Fruit fly (Drosophila melanogaster): ENCODE measurements around the gene CG6508.

Gene CG6508

dm6 chr2L:10822620-10823019 is 3.7 kb downstream of the CG6508 start:
- no peak for TF ChIP-seq CG12219 (GFP tag; optimal IDR thresholded peaks at IDR 0.05)
- no peak for TF ChIP-seq Ets97D (GFP tag; optimal IDR thresholded peaks at IDR 0.05)
- TF ChIP-seq chn (GFP tag; optimal IDR thresholded peaks at IDR 0.05), result no peak
- no peak for TF ChIP-seq CG12104 (GFP tag; optimal IDR thresholded peaks at IDR 0.05)
- TF ChIP-seq Atf6 (GFP tag; IDR thresholded peaks at IDR 0.05), result 0 out of 2 replicates have a peak, but pooled peaks have one; percentile 22
- TF ChIP-seq CG10321 (GFP tag; IDR thresholded peaks at IDR 0.05), result no peak
- no peak for TF ChIP-seq ro (GFP tag; IDR thresholded peaks at IDR 0.05)
- peak; percentile 51 for TF ChIP-seq Hmr (GFP tag; optimal IDR thresholded peaks at IDR 0.05)
- TF ChIP-seq Atf-2 (GFP tag; optimal IDR thresholded peaks at IDR 0.05), result no peak
- TF ChIP-seq Nf-YA (GFP tag; IDR thresholded peaks at IDR 0.05), result no peak
- TF ChIP-seq CG15011 (GFP tag; optimal IDR thresholded peaks at IDR 0.05), result peak; percentile 35
- TF ChIP-seq NfI (GFP tag; optimal IDR thresholded peaks at IDR 0.05), result no peak
- no peak for TF ChIP-seq ase (GFP tag; IDR thresholded peaks at IDR 0.05)
- peak; percentile 20 for TF ChIP-seq CG10543 (GFP tag; optimal IDR thresholded peaks at IDR 0.05)
- TF ChIP-seq CG9932 (GFP tag; IDR thresholded peaks at IDR 0.05), result no peak
- TF ChIP-seq CG3726 (GFP tag; IDR thresholded peaks at IDR 0.05), result no peak
- no peak for TF ChIP-seq CG10959 (GFP tag; IDR thresholded peaks at IDR 0.05)
- TF ChIP-seq crc (GFP tag; optimal IDR thresholded peaks at IDR 0.05), result no peak
- TF ChIP-seq CG7839 (tag; optimal IDR thresholded peaks at IDR 0.05), result no peak
- TF ChIP-seq ken (GFP tag; IDR thresholded peaks at IDR 0.05), result no peak
- peak; percentile 67 for TF ChIP-seq Med (GFP tag)
- no peak for TF ChIP-seq ftz-f1 (GFP tag; optimal IDR thresholded peaks at IDR 0.05)
- no peak for TF ChIP-seq CG12071 (GFP tag; optimal IDR thresholded peaks at IDR 0.05)
- no peak for TF ChIP-seq Side (GFP tag; optimal IDR thresholded peaks at IDR 0.05)
- peak; percentile 42 for TF ChIP-seq CG15514 (GFP tag; optimal IDR thresholded peaks at IDR 0.05)
- TF ChIP-seq CG13894 (tag; optimal IDR thresholded peaks at IDR 0.05), result no peak
- TF ChIP-seq CG3281 (GFP tag; optimal IDR thresholded peaks at IDR 0.05), result peak; percentile 12
- no peak for TF ChIP-seq Camta (GFP tag; optimal IDR thresholded peaks at IDR 0.05)
- TF ChIP-seq CG10147 (GFP tag; optimal IDR thresholded peaks at IDR 0.05), result no peak
- no peak for TF ChIP-seq knrl (GFP tag; IDR thresholded peaks at IDR 0.05; ENCODE audit: partially characterized antibody)
- no peak for TF ChIP-seq psq (GFP tag; optimal IDR thresholded peaks at IDR 0.05)
- TF ChIP-seq row (GFP tag; IDR thresholded peaks at IDR 0.05), result no peak
- TF ChIP-seq jing (GFP tag; optimal IDR thresholded peaks at IDR 0.05), result no peak
- TF ChIP-seq sd (tag; optimal IDR thresholded peaks at IDR 0.05), result peak; percentile 31
- TF ChIP-seq sens (GFP tag), result no peak
- no peak for TF ChIP-seq Dad (GFP tag; optimal IDR thresholded peaks at IDR 0.05)
- TF ChIP-seq gsb (GFP tag; IDR thresholded peaks at IDR 0.05), result no peak
- TF ChIP-seq stc (GFP tag; IDR thresholded peaks at IDR 0.05), result no peak
- no peak for TF ChIP-seq mam (GFP tag; optimal IDR thresholded peaks at IDR 0.05)
- TF ChIP-seq ewg (GFP tag; optimal IDR thresholded peaks at IDR 0.05), result no peak
- TF ChIP-seq prd (optimal IDR thresholded peaks at IDR 0.05), result no peak
- no peak for TF ChIP-seq prd (GFP tag; IDR thresholded peaks at IDR 0.05)
- no peak for TF ChIP-seq H15 (GFP tag; IDR thresholded peaks at IDR 0.05)
- TF ChIP-seq lab (GFP tag; optimal IDR thresholded peaks at IDR 0.05), result peak; percentile 33
- no peak for TF ChIP-seq CG7928 (GFP tag; optimal IDR thresholded peaks at IDR 0.05)
- no peak for TF ChIP-seq bbx (GFP tag; IDR thresholded peaks at IDR 0.05; ENCODE audit: partially characterized antibody)
- TF ChIP-seq Gsc (GFP tag; IDR thresholded peaks at IDR 0.05), result no peak
- TF ChIP-seq Max (GFP tag; optimal IDR thresholded peaks at IDR 0.05), result no peak
- no peak for TF ChIP-seq fru (optimal IDR thresholded peaks at IDR 0.05)
- no peak for TF ChIP-seq sob (GFP tag; IDR thresholded peaks at IDR 0.05)
- peak; percentile 3 for TF ChIP-seq CG10209 (GFP tag; optimal IDR thresholded peaks at IDR 0.05)
- TF ChIP-seq BtbVII (GFP tag; optimal IDR thresholded peaks at IDR 0.05), result peak; percentile 3
- TF ChIP-seq tx (GFP tag; optimal IDR thresholded peaks at IDR 0.05), result no peak
